Worm (Caenorhabditis elegans) whole organism, L3 larva: ENCODE results near the gene srt-65.

Experiments used
- ama-1 ChIP-seq: fragments of 150-350 bp; optimal IDR thresholded peaks from 2 replicates; lab custom pipeline; 2018
- elt-1 ChIP-seq: fragments of 150-350 bp; optimal IDR thresholded peaks from 2 replicates; lab custom pipeline; 2014; ENCODE audit warnings: missing biosample characterization, missing genetic modification characterization
- fkh-10 ChIP-seq: sonication (generic microtip); optimal IDR thresholded peaks from 2 replicates; lab custom pipeline; 2017; ENCODE audit warnings: missing biosample characterization, missing genetic modification reagents, missing genetic modification characterization
- lin-39 ChIP-seq: fragments of 150-350 bp; optimal IDR thresholded peaks from 2 replicates; lab custom pipeline; 2018; ENCODE audit warnings: missing biosample characterization, missing genetic modification reagents, missing genetic modification characterization
- nfya-1 ChIP-seq: sonication (generic microtip); optimal IDR thresholded peaks from 2 replicates; lab custom pipeline; 2017; ENCODE audit warnings: missing genetic modification characterization, mild to moderate bottlenecking, missing compliant biosample characterization, antibody characterized with exemption, moderate library complexity; ENCODE audit not compliant: insufficient read depth
- nhr-25 ChIP-seq: sonication (generic microtip); optimal IDR thresholded peaks from 2 replicates; lab custom pipeline; 2017; ENCODE audit warnings: missing biosample characterization, missing genetic modification characterization
- pha-4 ChIP-seq: fragments of 150-350 bp; optimal IDR thresholded peaks from 2 replicates; lab custom pipeline; 2014; ENCODE audit warnings: missing biosample characterization, missing genetic modification reagents, missing genetic modification characterization
- pqm-1 ChIP-seq: fragments of 150-350 bp; optimal IDR thresholded peaks from 2 replicates; lab custom pipeline; 2017; ENCODE audit warnings: missing biosample characterization, missing genetic modification characterization, inconsistent platforms
- tbx-2 ChIP-seq: sonication (generic microtip); optimal IDR thresholded peaks from 2 replicates; lab custom pipeline; 2016; ENCODE audit warnings: mild to moderate bottlenecking, missing genetic modification characterization, missing compliant biosample characterization
- ztf-11 ChIP-seq: fragments of 150-350 bp; optimal IDR thresholded peaks from 2 replicates; lab custom pipeline; 2014; ENCODE audit warnings: missing biosample characterization, missing genetic modification characterization

ce11 chrV:5181612-5182011 lies 8.9 kb upstream of the srt-65 start, which contains the start of gene C03A7.2:
- TF ChIP-seq nhr-25 (tag; lab: Kevin White, UChicago), result no peak
- no peak for TF ChIP-seq ztf-11
- TF ChIP-seq pha-4, result no peak
- no peak for TF ChIP-seq nfya-1 (tag; lab: Kevin White, UChicago)
- no peak for TF ChIP-seq fkh-10 (GFP tag; lab: Kevin White, UChicago)
- TF ChIP-seq ama-1, result no peak
- TF ChIP-seq lin-39, result no peak
- TF ChIP-seq elt-1 (tag; lab: Kevin White, UChicago), result no peak
- TF ChIP-seq pqm-1 (tag; lab: Kevin White, UChicago), result no peak
- TF ChIP-seq tbx-2, result no peak
